Fruit fly (Drosophila melanogaster) whole organism, embryonic: ENCODE data around the gene CG32452.
"Not testable (repeated sequence)": the region's sequence is repeated elsewhere in the genome, so short reads cannot be mapped to it uniquely, and the experiment has no call there.

Experiments
- CG5245 ChIP-seq: fragments of 200-800 bp; sonication (Bioruptor generic); optimal IDR thresholded peaks from 3 replicates; lab custom pipeline; 2016; ENCODE audit warnings: missing biosample characterization, missing genetic modification characterization
- Camta ChIP-seq: fragments of 200-800 bp; sonication (Bioruptor generic); optimal IDR thresholded peaks from 2 replicates; lab custom pipeline; 2016; ENCODE audit warnings: missing biosample characterization, missing genetic modification characterization
- Gsc ChIP-seq: fragments of 200-800 bp; sonication (Bioruptor generic); IDR thresholded peaks from 2 replicates; pipeline ENCODE4 v1.3.6; 2022; ENCODE audit warnings: missing biosample characterization, missing genetic modification characterization
- MESR4 ChIP-seq: fragments of 200-800 bp; sonication (Bioruptor generic); optimal IDR thresholded peaks from 2 replicates; lab custom pipeline; 2018; ENCODE audit warnings: missing biosample characterization, mild to moderate bottlenecking, missing genetic modification characterization, moderate library complexity
- Nf-YA ChIP-seq: fragments of 200-800 bp; sonication (Bioruptor generic); IDR thresholded peaks from 2 replicates; pipeline ENCODE4 v1.3.6; 2022; ENCODE audit warnings: missing biosample characterization, missing genetic modification characterization
- bbx ChIP-seq: fragments of 200-800 bp; sonication (Bioruptor generic); IDR thresholded peaks from 2 replicates; pipeline ENCODE4 v1.3.6; 2022; ENCODE audit warnings: missing biosample characterization, missing genetic modification characterization; ENCODE audit not compliant: partially characterized antibody
- dan ChIP-seq: fragments of 200-800 bp; sonication (Bioruptor generic); IDR thresholded peaks from 2 replicates; pipeline ENCODE4 v1.3.6; 2022; ENCODE audit warnings: missing biosample characterization, missing genetic modification characterization
- dimm ChIP-seq: fragments of 200-800 bp; sonication (Bioruptor generic); IDR thresholded peaks from 2 replicates; pipeline ENCODE4 v1.3.6; 2022; ENCODE audit warnings: missing biosample characterization, missing genetic modification characterization
- so ChIP-seq: fragments of 200-800 bp; sonication (Bioruptor generic); IDR thresholded peaks from 3 replicates; pipeline ENCODE4 v1.3.6; 2022; ENCODE audit warnings: missing biosample characterization, missing genetic modification characterization
- unc-4 ChIP-seq: fragments of 200-800 bp; sonication (Bioruptor generic); IDR thresholded peaks from 2 replicates; pipeline ENCODE4 v1.3.6; 2022; ENCODE audit warnings: missing biosample characterization, missing genetic modification characterization; ENCODE audit not compliant: partially characterized antibody

DNA sequence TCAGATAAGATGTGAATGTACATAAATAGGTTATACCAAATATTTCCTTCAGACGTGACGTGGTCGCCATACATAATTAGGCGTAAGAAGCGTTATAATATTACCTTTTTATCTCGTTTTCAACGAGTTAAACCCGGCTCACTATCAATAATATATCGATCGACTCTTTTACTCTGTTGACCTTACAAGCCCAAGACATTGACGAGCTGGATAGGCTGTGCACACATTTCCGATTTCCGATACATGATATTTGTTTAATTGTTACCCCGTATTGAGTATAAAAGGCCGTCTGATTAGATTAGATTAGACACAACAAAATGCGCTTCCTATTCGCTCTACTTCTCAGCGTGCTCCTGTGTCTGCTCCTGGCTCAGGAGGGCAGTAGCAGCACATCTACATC is 20.6 kb upstream of the CG32452 start, which contains the start of gene CG32453:
- TF ChIP-seq dan (GFP tag; lab: Robert Waterston, UW); so; Camta (GFP tag; lab: Kevin White, UChicago); CG5245 (GFP tag; lab: Kevin White, UChicago); bbx (GFP tag; lab: Robert Waterston, UW); dimm (GFP tag; lab: Robert Waterston, UW); Gsc (GFP tag; lab: Robert Waterston, UW); Nf-YA (GFP tag; lab: Robert Waterston, UW); MESR4 (GFP tag; lab: Kevin White, UChicago); unc-4 (GFP tag; lab: Robert Waterston, UW): not testable (repeated sequence)
